Fruit fly (Drosophila melanogaster): Measurements from ENCODE around the gene Jasper.
A peak's percentile ranks its signal among the peaks of the same experiment; 100 is the strongest.

The Jasper gene

dm6 chr3R:30021559-30022451 lies 30.5 kb upstream of the Jasper start, which contains the start of gene Mgat2 (continued):
- TF ChIP-seq mld (GFP tag; IDR thresholded peaks at IDR 0.05; ENCODE audit: partially characterized antibody) (peak; percentile 77; the same call in 2 of the 3 replicates), CG11695 (GFP tag; IDR thresholded peaks at IDR 0.05) (peak; percentile 30; the same call in 1 of the 3 replicates), tx (GFP tag; optimal IDR thresholded peaks at IDR 0.05) (no peak), onecut (GFP tag; IDR thresholded peaks at IDR 0.05) (peak; percentile 94), fd102C (GFP tag; optimal IDR thresholded peaks at IDR 0.05) (no peak), bowl (GFP tag; IDR thresholded peaks at IDR 0.05) (peak; percentile 53; the same call in 1 of the 2 replicates)

dm6 chr3R:30022452-30023028 lies 29.8 kb upstream of the Jasper start, which contains the start of the genes RpS28a and Axn:
RpS28a (minus strand) TSS chr3R:30022648.
Axn (plus strand) TSS chr3R:30022842.
- TF ChIP-seq CG13123 (GFP tag; optimal IDR thresholded peaks at IDR 0.05) = no peak
- no peak for TF ChIP-seq Oaz (GFP tag; IDR thresholded peaks at IDR 0.05)
- TF ChIP-seq dpn (GFP tag; optimal IDR thresholded peaks at IDR 0.05) = peak; percentile 37 to 42
- TF ChIP-seq croc (GFP tag; conservative IDR thresholded peaks at IDR 0.05) = no peak
- TF ChIP-seq Tbp (GFP tag; optimal IDR thresholded peaks at IDR 0.05) = no peak
- peak in 1 of 2 experiments; percentile 99 for TF ChIP-seq Hr78 (GFP tag; optimal IDR thresholded peaks at IDR 0.05)
- TF ChIP-seq Dfd (GFP tag; optimal IDR thresholded peaks at IDR 0.05) = no peak
- TF ChIP-seq dimm (GFP tag; IDR thresholded peaks at IDR 0.05) = no peak
- TF ChIP-seq CG13624 (GFP tag; optimal IDR thresholded peaks at IDR 0.05) = peak; percentile 28
- no peak for TF ChIP-seq sug (tag; optimal IDR thresholded peaks at IDR 0.05)
- TF ChIP-seq NC2β (GFP tag; optimal IDR thresholded peaks at IDR 0.05) = no peak
- TF ChIP-seq Hmr (GFP tag; optimal IDR thresholded peaks at IDR 0.05) = peak; percentile 45
- TF ChIP-seq Nf-YA (GFP tag; IDR thresholded peaks at IDR 0.05) = no peak
- no peak for TF ChIP-seq Sry-β (GFP tag; optimal IDR thresholded peaks at IDR 0.05)
- TF ChIP-seq Atf3 (GFP tag; optimal IDR thresholded peaks at IDR 0.05) = peak; percentile 18
- no peak for TF ChIP-seq CG17385 (GFP tag; optimal IDR thresholded peaks at IDR 0.05)
- no peak for TF ChIP-seq CG17802 (tag; optimal IDR thresholded peaks at IDR 0.05)
- TF ChIP-seq CG10147 (GFP tag; optimal IDR thresholded peaks at IDR 0.05) = no peak
- TF ChIP-seq pita (GFP tag; optimal IDR thresholded peaks at IDR 0.05) = peak; percentile 85
- TF ChIP-seq insv (GFP tag; optimal IDR thresholded peaks at IDR 0.05) = peak in 1 of 2 experiments; percentile 33
- TF ChIP-seq CG5180 (GFP tag; optimal IDR thresholded peaks at IDR 0.05) = peak; percentile 100
- TF ChIP-seq CG14050 (GFP tag; IDR thresholded peaks at IDR 0.05) = no peak
- TF ChIP-seq CG10431 (GFP tag; optimal IDR thresholded peaks at IDR 0.05) = peak; percentile 6
- TF ChIP-seq CG14710 (tag; optimal IDR thresholded peaks at IDR 0.05) = peak; percentile 41
- TF ChIP-seq Scr (GFP tag; IDR thresholded peaks at IDR 0.05; ENCODE audit: partially characterized antibody) = peak; percentile 58; the same call in 1 of the 2 replicates
- TF ChIP-seq CG31388 (GFP tag; optimal IDR thresholded peaks at IDR 0.05) = no peak
- no peak for TF ChIP-seq jing (GFP tag; optimal IDR thresholded peaks at IDR 0.05)
- TF ChIP-seq pan (optimal IDR thresholded peaks at IDR 0.05) = no peak
- peak in 1 of 2 experiments; percentile 26 for TF ChIP-seq pan (GFP tag; optimal IDR thresholded peaks at IDR 0.05 in 1 of 2, IDR thresholded peaks at IDR 0.05 in 1 of 2)
- TF ChIP-seq ewg (GFP tag; optimal IDR thresholded peaks at IDR 0.05) = no peak
- TF ChIP-seq fu2 (GFP tag; optimal IDR thresholded peaks at IDR 0.05) = no peak
- no peak for TF ChIP-seq CG12155 (GFP tag; optimal IDR thresholded peaks at IDR 0.05)
- TF ChIP-seq dati (GFP tag; IDR thresholded peaks at IDR 0.05) = no peak
- no peak for TF ChIP-seq abd-A (tag; optimal IDR thresholded peaks at IDR 0.05)
- no peak for TF ChIP-seq CG33557 (GFP tag; optimal IDR thresholded peaks at IDR 0.05)
- no peak for TF ChIP-seq sc (optimal IDR thresholded peaks at IDR 0.05)
- TF ChIP-seq sc (GFP tag; optimal IDR thresholded peaks at IDR 0.05) = no peak
- TF ChIP-seq CG4404 (GFP tag; IDR thresholded peaks at IDR 0.05) = no peak
- TF ChIP-seq Sry-δ (GFP tag; optimal IDR thresholded peaks at IDR 0.05) = peak; percentile 76
- TF ChIP-seq pho (GFP tag; optimal IDR thresholded peaks at IDR 0.05) = no peak
- TF ChIP-seq stc (GFP tag; IDR thresholded peaks at IDR 0.05) = no peak
- no peak for TF ChIP-seq h (optimal IDR thresholded peaks at IDR 0.05)
